Worm (Caenorhabditis elegans): ENCODE results near the gene cdr-7.

cdr-7 gene

DNA sequence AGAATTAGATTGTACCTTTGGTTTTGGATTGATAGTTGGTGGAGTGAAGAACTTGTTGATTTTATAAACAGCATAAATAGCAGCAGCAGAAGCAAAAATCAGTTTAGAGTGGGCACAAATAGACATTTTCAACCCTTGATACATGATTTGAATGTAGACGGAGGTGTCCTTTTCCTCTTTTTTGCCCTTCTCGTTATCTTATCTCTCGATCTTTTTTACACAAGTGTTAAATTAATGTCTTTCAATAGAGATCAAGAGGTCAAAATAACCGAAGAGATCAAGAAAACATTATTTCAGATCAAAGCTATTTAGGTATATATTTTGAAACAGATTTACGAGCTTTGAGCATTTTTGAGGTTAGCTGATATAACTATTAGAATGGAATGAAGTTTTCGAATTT lies at the start of gene cdr-7:
cdr-7 (minus strand) TSS at position 205 of the 400 bp plus-strand sequence.
- TF ChIP-seq elt-1 (tag; optimal IDR thresholded peaks at IDR 0.05; ENCODE audit: borderline replicate concordance, insufficient read depth) (peak; percentile 12), mep-1 (tag; optimal IDR thresholded peaks at IDR 0.05) (no peak)

DNA sequence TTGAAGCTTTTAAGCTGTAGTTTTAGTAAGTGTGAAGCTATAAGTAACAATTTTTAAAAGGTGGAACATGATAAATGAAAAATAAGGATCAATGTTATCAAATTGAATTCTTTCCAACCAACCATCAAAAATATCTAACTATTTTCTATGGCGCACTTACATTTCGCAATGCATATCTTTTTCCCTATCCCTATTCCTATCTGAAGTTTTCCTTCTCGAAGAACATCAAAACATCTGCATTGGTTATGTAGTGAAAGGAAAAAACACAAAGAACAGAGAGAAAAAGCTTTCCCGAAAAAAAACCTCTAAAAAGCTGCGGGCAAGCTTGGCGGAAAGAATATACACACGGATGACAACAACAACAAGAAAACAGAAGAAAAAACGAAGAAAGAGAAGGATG lies 48.7 kb upstream of the cdr-7 start:
- TF ChIP-seq mls-2 (tag; optimal IDR thresholded peaks at IDR 0.05) (no peak), lin-13 (tag; optimal IDR thresholded peaks at IDR 0.05) (no peak), ceh-39 (tag; optimal IDR thresholded peaks at IDR 0.05) (no peak), zip-8 (tag; optimal IDR thresholded peaks at IDR 0.05) (no peak), unc-62 (GFP tag; optimal IDR thresholded peaks at IDR 0.05) (no peak), elt-1 (tag; optimal IDR thresholded peaks at IDR 0.05; ENCODE audit: borderline replicate concordance, insufficient read depth) (no peak), nhr-2 (tag; optimal IDR thresholded peaks at IDR 0.05) (no peak), bed-3 (GFP tag; optimal IDR thresholded peaks at IDR 0.05) (no peak), ham-2 (GFP tag; optimal IDR thresholded peaks at IDR 0.05) (no peak), ztf-11 (tag; optimal IDR thresholded peaks at IDR 0.05) (no peak), pha-4 (tag; optimal IDR thresholded peaks at IDR 0.05) (no peak), nhr-12 (tag; optimal IDR thresholded peaks at IDR 0.05) (no peak), ceh-83 (GFP tag; optimal IDR thresholded peaks at IDR 0.05) (no peak), hlh-1 (tag; optimal IDR thresholded peaks at IDR 0.05) (no peak), cnd-1 (tag; optimal IDR thresholded peaks at IDR 0.05) (no peak), sem-2 (GFP tag; optimal IDR thresholded peaks at IDR 0.05) (no peak), unc-120 (tag; optimal IDR thresholded peaks at IDR 0.05; ENCODE audit: poor library complexity, severe bottlenecking) (no peak)

DNA sequence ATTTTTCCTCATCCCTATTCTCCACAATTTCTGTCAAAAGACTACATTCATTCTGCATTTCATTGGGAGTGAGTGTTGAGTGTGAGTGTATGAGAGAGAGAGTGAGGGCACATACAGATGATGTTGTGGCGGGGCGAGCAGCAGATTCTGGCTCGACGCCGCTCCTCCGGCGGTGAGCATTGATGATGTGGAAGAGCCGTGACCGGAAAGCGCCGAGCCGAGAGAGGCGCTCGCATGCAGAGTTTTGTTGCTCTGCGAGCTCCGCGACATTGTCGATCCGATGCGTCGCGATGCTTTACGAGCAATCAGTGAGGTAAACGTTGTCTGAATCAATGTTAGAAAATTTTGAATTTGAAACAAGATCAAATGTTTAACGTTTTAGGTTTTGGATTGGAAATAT lies 43.8 kb upstream of the cdr-7 start:
- TF ChIP-seq elt-1 (tag; optimal IDR thresholded peaks at IDR 0.05; ENCODE audit: borderline replicate concordance, insufficient read depth) (no peak), elt-3 (tag; optimal IDR thresholded peaks at IDR 0.05) (no peak), ceh-39 (tag; optimal IDR thresholded peaks at IDR 0.05) (no peak), nhr-12 (tag; optimal IDR thresholded peaks at IDR 0.05) (no peak), unc-39 (tag; optimal IDR thresholded peaks at IDR 0.05) (no peak), lsy-2 (tag; optimal IDR thresholded peaks at IDR 0.05) (no peak), cnd-1 (tag; optimal IDR thresholded peaks at IDR 0.05) (no peak), unc-62 (GFP tag; optimal IDR thresholded peaks at IDR 0.05) (no peak), ham-2 (GFP tag; optimal IDR thresholded peaks at IDR 0.05) (no peak), ceh-83 (GFP tag; optimal IDR thresholded peaks at IDR 0.05) (no peak), bed-3 (GFP tag; optimal IDR thresholded peaks at IDR 0.05) (no peak), mep-1 (tag; optimal IDR thresholded peaks at IDR 0.05) (no peak)

DNA sequence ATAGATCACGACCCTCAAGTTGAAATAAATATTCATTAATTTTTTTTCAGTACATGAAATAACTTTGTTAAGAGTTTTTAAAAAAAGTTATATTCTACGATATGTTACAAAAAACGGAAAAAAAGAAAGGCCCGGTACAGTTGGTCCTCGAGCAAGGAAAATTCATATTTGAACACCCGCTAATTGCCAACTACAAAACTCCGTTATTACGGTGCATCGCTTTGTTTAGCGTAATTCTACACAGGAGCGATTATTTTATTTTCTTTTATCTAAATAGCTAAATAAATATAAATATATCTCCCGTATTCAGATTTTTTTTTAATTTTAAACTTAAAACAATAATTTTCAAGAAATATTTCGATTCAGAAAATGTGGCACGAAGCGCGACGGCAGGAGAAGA lies 38.5 kb upstream of the cdr-7 start, which contains the start of gene F28C1.1:
F28C1.1 (plus strand) TSS at position 365 of the 400 bp plus-strand sequence.
- TF ChIP-seq ces-1 (GFP tag; optimal IDR thresholded peaks at IDR 0.05) (peak; percentile 53), lsy-2 (tag; optimal IDR thresholded peaks at IDR 0.05) (peak; percentile 20), ceh-43 (GFP tag; optimal IDR thresholded peaks at IDR 0.05) (no peak)

DNA sequence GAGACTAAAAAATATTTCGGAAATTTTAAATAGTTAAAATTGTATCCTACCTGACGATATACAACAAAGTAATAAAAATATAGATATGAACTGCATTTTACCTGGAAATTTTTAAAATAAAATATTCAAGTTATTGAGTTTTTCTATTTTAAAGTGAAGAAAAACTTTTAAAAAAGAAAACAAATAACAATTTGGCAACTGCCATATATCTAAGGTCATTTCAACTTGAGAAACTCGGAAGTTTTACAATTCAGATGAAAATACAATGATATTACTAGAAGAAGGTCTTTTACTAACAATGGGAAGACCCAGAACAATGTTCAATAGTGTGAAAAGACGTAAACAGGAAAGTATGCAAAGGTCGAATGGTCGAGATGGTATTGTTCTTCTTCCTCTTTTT lies 38.0 kb upstream of the cdr-7 start, which contains the start of gene C54D10.10:
C54D10.10 (minus strand) TSS at position 101 of the 400 bp plus-strand sequence.
- no peak for TF ChIP-seq nhr-76 (tag; optimal IDR thresholded peaks at IDR 0.05)
- no peak for TF ChIP-seq hlh-1 (tag; optimal IDR thresholded peaks at IDR 0.05)
- no peak for TF ChIP-seq mab-5 (tag; optimal IDR thresholded peaks at IDR 0.05)
- no peak for TF ChIP-seq ces-1 (GFP tag; optimal IDR thresholded peaks at IDR 0.05)
- no peak for TF ChIP-seq M03D4.4 (tag; optimal IDR thresholded peaks at IDR 0.05)
- TF ChIP-seq nhr-237 (tag; optimal IDR thresholded peaks at IDR 0.05), result no peak
- no peak for TF ChIP-seq ceh-83 (GFP tag; optimal IDR thresholded peaks at IDR 0.05)

DNA sequence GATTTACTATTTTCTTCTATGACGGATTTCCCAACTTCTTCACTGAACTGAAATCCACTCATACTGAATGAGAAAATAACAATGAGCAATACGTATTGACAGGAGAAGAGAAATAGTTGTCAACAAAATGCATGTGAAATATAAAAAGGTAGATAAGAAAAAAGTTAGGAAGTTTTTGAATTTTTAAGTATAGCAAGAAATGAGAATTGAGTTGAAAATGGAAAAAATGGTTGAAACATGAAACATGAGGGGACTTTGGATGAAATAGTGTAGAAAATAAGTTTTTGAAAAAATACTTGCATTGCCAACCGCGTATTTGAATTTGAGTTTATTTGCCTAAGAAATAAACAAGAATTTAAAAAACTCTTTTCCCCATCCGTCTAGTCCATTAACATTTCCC lies 35.0 kb upstream of the cdr-7 start, which contains the start of the genes pals-38 and C54D10.9:
pals-38 (minus strand) TSS at position 101 of the 400 bp plus-strand sequence.
C54D10.9 (plus strand) TSS at position 259 of the 400 bp plus-strand sequence.
- TF ChIP-seq sem-2 (GFP tag; optimal IDR thresholded peaks at IDR 0.05), result no peak
- TF ChIP-seq mls-2 (tag; optimal IDR thresholded peaks at IDR 0.05), result no peak
- TF ChIP-seq mab-5 (tag; optimal IDR thresholded peaks at IDR 0.05), result no peak
- no peak for TF ChIP-seq ztf-11 (tag; optimal IDR thresholded peaks at IDR 0.05)
- TF ChIP-seq ces-1 (GFP tag; optimal IDR thresholded peaks at IDR 0.05), result no peak
- no peak for TF ChIP-seq nhr-237 (tag; optimal IDR thresholded peaks at IDR 0.05)
- TF ChIP-seq unc-62 (GFP tag; optimal IDR thresholded peaks at IDR 0.05), result no peak
- no peak for TF ChIP-seq ceh-83 (GFP tag; optimal IDR thresholded peaks at IDR 0.05)
- TF ChIP-seq ceh-39 (tag; optimal IDR thresholded peaks at IDR 0.05), result no peak
- no peak for TF ChIP-seq M03D4.4 (tag; optimal IDR thresholded peaks at IDR 0.05)
- no peak for TF ChIP-seq mep-1 (tag; optimal IDR thresholded peaks at IDR 0.05)
- no peak for TF ChIP-seq unc-120 (tag; optimal IDR thresholded peaks at IDR 0.05; ENCODE audit: poor library complexity, severe bottlenecking)
- TF ChIP-seq pha-4 (tag; optimal IDR thresholded peaks at IDR 0.05), result no peak
- TF ChIP-seq hlh-1 (tag; optimal IDR thresholded peaks at IDR 0.05), result no peak
- TF ChIP-seq flh-1 (GFP tag; optimal IDR thresholded peaks at IDR 0.05), result no peak
- no peak for TF ChIP-seq nhr-28 (tag; optimal IDR thresholded peaks at IDR 0.05)
- no peak for TF ChIP-seq ham-2 (GFP tag; optimal IDR thresholded peaks at IDR 0.05)
- no peak for TF ChIP-seq lin-32 (GFP tag; optimal IDR thresholded peaks at IDR 0.05)
- no peak for TF ChIP-seq unc-39 (tag; optimal IDR thresholded peaks at IDR 0.05)
- TF ChIP-seq nhr-76 (tag; optimal IDR thresholded peaks at IDR 0.05), result no peak

Data from whole organism, mixed stage, embryonic.